Fruit fly (Drosophila melanogaster) whole organism, embryonic: ENCODE results near the gene CG7557.

Source experiments
- Abd-B ChIP-seq: fragments of 200-800 bp; sonication (Bioruptor generic); optimal IDR thresholded peaks from 2 replicates; lab custom pipeline; 2018; ENCODE audit warnings: missing biosample characterization, mild to moderate bottlenecking, missing genetic modification characterization, moderate library complexity
- Asciz ChIP-seq: fragments of 200-800 bp; sonication (Bioruptor generic); optimal IDR thresholded peaks from 2 replicates; lab custom pipeline; 2017; ENCODE audit warnings: missing biosample characterization, mild to moderate bottlenecking, missing genetic modification characterization, missing genetic modification reagents
- B-H1 ChIP-seq: fragments of 200-800 bp; sonication (Bioruptor generic); IDR thresholded peaks from 3 replicates; pipeline ENCODE4 v1.3.6; 2022; ENCODE audit warnings: missing biosample characterization, missing genetic modification characterization
- Bdp1 ChIP-seq: fragments of 200-800 bp; sonication (Bioruptor generic); optimal IDR thresholded peaks from 3 replicates; lab custom pipeline; 2016; ENCODE audit warnings: missing biosample characterization, missing genetic modification characterization
- CG10543 ChIP-seq: fragments of 200-800 bp; sonication (Bioruptor generic); optimal IDR thresholded peaks from 3 replicates; lab custom pipeline; 2017; ENCODE audit warnings: missing biosample characterization, mild to moderate bottlenecking, missing genetic modification characterization, moderate library complexity
- CG11696 ChIP-seq: fragments of 200-800 bp; sonication (Bioruptor generic); IDR thresholded peaks from 2 replicates; pipeline ENCODE4 v1.3.6; 2022; ENCODE audit warnings: missing biosample characterization, missing genetic modification characterization
- CG11723 ChIP-seq: fragments of 200-800 bp; sonication (Bioruptor generic); optimal IDR thresholded peaks from 2 replicates; lab custom pipeline; 2017; ENCODE audit warnings: missing biosample characterization, mild to moderate bottlenecking, missing genetic modification characterization
- CG13123 ChIP-seq: fragments of 200-800 bp; sonication (Bioruptor generic); optimal IDR thresholded peaks from 2 replicates; lab custom pipeline; 2016; ENCODE audit warnings: missing biosample characterization, missing genetic modification characterization
- CG1529 ChIP-seq: fragments of 200-800 bp; sonication (Bioruptor generic); optimal IDR thresholded peaks from 3 replicates; lab custom pipeline; 2018; ENCODE audit warnings: missing biosample characterization, missing genetic modification characterization
- CG1602 ChIP-seq: fragments of 200-800 bp; sonication (Bioruptor generic); optimal IDR thresholded peaks from 3 replicates; lab custom pipeline; 2016; ENCODE audit warnings: missing biosample characterization, missing genetic modification characterization
- CG17359 ChIP-seq: fragments of 200-800 bp; sonication (Bioruptor generic); optimal IDR thresholded peaks from 3 replicates; lab custom pipeline; 2018; ENCODE audit warnings: missing biosample characterization, mild to moderate bottlenecking, missing genetic modification characterization, moderate library complexity
- CG18619 ChIP-seq: fragments of 200-800 bp; sonication (Bioruptor generic); optimal IDR thresholded peaks from 3 replicates; lab custom pipeline; 2017; ENCODE audit warnings: missing biosample characterization, mild to moderate bottlenecking, missing genetic modification characterization
- CG30403 ChIP-seq: fragments of 200-800 bp; sonication (Bioruptor generic); optimal IDR thresholded peaks from 3 replicates; lab custom pipeline; 2016; ENCODE audit warnings: missing biosample characterization, missing genetic modification characterization
- CG31224 ChIP-seq: fragments of 200-800 bp; sonication (Bioruptor generic); IDR thresholded peaks from 2 replicates; pipeline ENCODE4 v1.3.6; 2022; ENCODE audit warnings: missing biosample characterization, missing genetic modification characterization
- CG33213 ChIP-seq: fragments of 200-800 bp; sonication (Bioruptor generic); optimal IDR thresholded peaks from 3 replicates; lab custom pipeline; 2016; ENCODE audit warnings: missing biosample characterization, missing genetic modification characterization
- CG3847 ChIP-seq: fragments of 200-800 bp; sonication (Bioruptor generic); IDR thresholded peaks from 2 replicates; pipeline ENCODE4 v1.3.6; 2022; ENCODE audit warnings: missing biosample characterization, missing genetic modification characterization
- CG7357 ChIP-seq: fragments of 200-800 bp; sonication (Bioruptor generic); IDR thresholded peaks from 3 replicates; pipeline ENCODE4 v1.3.6; 2022; ENCODE audit warnings: missing biosample characterization, missing genetic modification characterization
- CG7786 ChIP-seq: fragments of 200-800 bp; sonication (Bioruptor generic); optimal IDR thresholded peaks from 2 replicates; lab custom pipeline; 2016; ENCODE audit warnings: missing biosample characterization, missing genetic modification characterization
- CG9876 ChIP-seq: fragments of 200-800 bp; sonication (Bioruptor generic); optimal IDR thresholded peaks from 2 replicates; lab custom pipeline; 2016; ENCODE audit warnings: missing biosample characterization, missing genetic modification characterization
- CrebB ChIP-seq: fragments of 200-800 bp; sonication (Bioruptor generic); optimal IDR thresholded peaks from 3 replicates; lab custom pipeline; 2018; ENCODE audit warnings: missing biosample characterization, mild to moderate bottlenecking, missing genetic modification characterization
- D19B ChIP-seq: fragments of 200-800 bp; sonication (Bioruptor generic); optimal IDR thresholded peaks from 2 replicates; lab custom pipeline; 2017; ENCODE audit warnings: missing biosample characterization, mild to moderate bottlenecking, missing genetic modification characterization
- Deaf1 ChIP-seq: fragments of 200-800 bp; optimal IDR thresholded peaks from 3 replicates; lab custom pipeline; 2019; ENCODE audit warnings: missing biosample characterization, mild to moderate bottlenecking, missing genetic modification characterization, moderate library complexity
- Dek ChIP-seq: fragments of 200-800 bp; sonication (Bioruptor generic); optimal IDR thresholded peaks from 3 replicates; lab custom pipeline; 2019; ENCODE audit warnings: missing biosample characterization, mild to moderate bottlenecking, missing genetic modification characterization, moderate library complexity
- Dll ChIP-seq: fragments of 200-800 bp; sonication (Bioruptor generic); IDR thresholded peaks from 4 replicates; pipeline ENCODE4 v1.3.6; 2022; ENCODE audit warnings: missing biosample characterization, missing genetic modification characterization; ENCODE audit not compliant: partially characterized antibody
- Dp ChIP-seq: fragments of 200-800 bp; sonication (Bioruptor generic); optimal IDR thresholded peaks from 2 replicates; lab custom pipeline; 2018; ENCODE audit warnings: missing biosample characterization, mild to moderate bottlenecking, missing genetic modification characterization, moderate library complexity
- Drgx ChIP-seq: fragments of 200-800 bp; sonication (Bioruptor generic); IDR thresholded peaks from 2 replicates; pipeline ENCODE4 v1.3.6; 2022; ENCODE audit warnings: missing biosample characterization, missing genetic modification characterization
- HLH4C ChIP-seq: fragments of 200-800 bp; sonication (Bioruptor generic); IDR thresholded peaks from 3 replicates; pipeline ENCODE4 v1.3.6; 2022; ENCODE audit warnings: missing biosample characterization, missing genetic modification characterization; ENCODE audit not compliant: partially characterized antibody
- Hmx ChIP-seq: fragments of 200-800 bp; sonication (Bioruptor generic); optimal IDR thresholded peaks from 2 replicates; lab custom pipeline; 2016; ENCODE audit warnings: missing biosample characterization, missing genetic modification characterization
- Mrtf ChIP-seq: fragments of 200-800 bp; sonication (Bioruptor generic); IDR thresholded peaks from 3 replicates; pipeline ENCODE4 v1.3.6; 2022; ENCODE audit warnings: missing biosample characterization, missing genetic modification characterization
- Neu2 ChIP-seq: fragments of 200-800 bp; sonication (Bioruptor generic); optimal IDR thresholded peaks from 3 replicates; lab custom pipeline; 2016; ENCODE audit warnings: missing biosample characterization, missing genetic modification characterization, borderline replicate concordance
- Usf ChIP-seq: fragments of 200-800 bp; sonication (Bioruptor generic); optimal IDR thresholded peaks from 2 replicates; lab custom pipeline; 2017; ENCODE audit warnings: missing genotype, missing biosample characterization, missing genetic modification characterization
- Vsx1 ChIP-seq: fragments of 200-800 bp; sonication (Bioruptor generic); optimal IDR thresholded peaks from 2 replicates; lab custom pipeline; 2017; ENCODE audit warnings: missing biosample characterization, mild to moderate bottlenecking, missing genetic modification characterization, missing genetic modification reagents
- chm ChIP-seq: fragments of 200-800 bp; sonication (Bioruptor generic); IDR thresholded peaks from 2 replicates; pipeline ENCODE4 v1.3.6; 2022; ENCODE audit warnings: missing biosample characterization, missing genetic modification characterization
- corto ChIP-seq: fragments of 200-800 bp; sonication (Bioruptor generic); optimal IDR thresholded peaks from 2 replicates; lab custom pipeline; 2016; ENCODE audit warnings: missing biosample characterization, mild to moderate bottlenecking, missing genetic modification characterization, moderate library complexity
- dati ChIP-seq: fragments of 200-800 bp; sonication (Bioruptor generic); IDR thresholded peaks from 2 replicates; pipeline ENCODE4 v1.3.6; 2022; ENCODE audit warnings: missing biosample characterization, missing genetic modification characterization
- gce ChIP-seq: fragments of 200-800 bp; sonication (Bioruptor generic); IDR thresholded peaks from 3 replicates; pipeline ENCODE4 v1.3.6; 2022; ENCODE audit warnings: missing biosample characterization, missing genetic modification characterization
- gt ChIP-seq: fragments of 200-800 bp; sonication (Bioruptor generic); IDR thresholded peaks from 2 replicates; pipeline ENCODE4 v1.3.6; 2022; ENCODE audit warnings: missing biosample characterization, missing genetic modification characterization
- ham ChIP-seq: fragments of 200-800 bp; sonication (Bioruptor generic); IDR thresholded peaks from 2 replicates; pipeline ENCODE4 v1.3.6; 2022; ENCODE audit warnings: missing biosample characterization, missing genetic modification characterization
- hb ChIP-seq: fragments of 200-800 bp; sonication (Bioruptor generic); IDR thresholded peaks from 3 replicates; pipeline ENCODE4 v1.3.6; 2022; ENCODE audit warnings: missing biosample characterization, missing genetic modification characterization; ENCODE audit not compliant: partially characterized antibody
- insv ChIP-seq, 2 experiments: fragments of 200-800 bp; sonication (Bioruptor generic); optimal IDR thresholded peaks; 3 replicates each; lab custom pipeline; 2016 to 2018; ENCODE audit warnings: missing biosample characterization in 2 of 2, missing genetic modification characterization in 2 of 2
- jumu ChIP-seq: fragments of 200-800 bp; sonication (Bioruptor generic); optimal IDR thresholded peaks from 3 replicates; lab custom pipeline; 2016; ENCODE audit warnings: missing biosample characterization, missing genetic modification characterization
- nerfin-1 ChIP-seq: fragments of 200-800 bp; sonication (Bioruptor generic); optimal IDR thresholded peaks from 3 replicates; lab custom pipeline; 2019; ENCODE audit warnings: missing biosample characterization, mild to moderate bottlenecking, missing genetic modification characterization, moderate library complexity
- otp ChIP-seq: fragments of 200-800 bp; sonication (Bioruptor generic); IDR thresholded peaks from 3 replicates; pipeline ENCODE4, ENCODE4 v1.3.6; 2022; ENCODE audit warnings: missing biosample characterization, missing genetic modification characterization
- pita ChIP-seq: fragments of 200-800 bp; sonication (Bioruptor generic); optimal IDR thresholded peaks from 2 replicates; lab custom pipeline; 2017; ENCODE audit warnings: missing biosample characterization, mild to moderate bottlenecking, missing genetic modification characterization
- tgo ChIP-seq: fragments of 200-800 bp; sonication (Bioruptor generic); IDR thresholded peaks from 3 replicates; pipeline ENCODE4 v1.3.6; 2022; ENCODE audit warnings: missing biosample characterization, missing genetic modification characterization
- tna ChIP-seq: fragments of 200-800 bp; sonication (Bioruptor generic); IDR thresholded peaks from 2 replicates; pipeline ENCODE4 v1.3.6; 2022; ENCODE audit warnings: missing biosample characterization, missing genetic modification characterization; ENCODE audit not compliant: partially characterized antibody
- trh ChIP-seq: fragments of 200-800 bp; sonication (Bioruptor generic); optimal IDR thresholded peaks from 2 replicates; lab custom pipeline; 2016; ENCODE audit warnings: missing biosample characterization, missing genetic modification characterization
- ttk ChIP-seq: fragments of 200-800 bp; sonication (Bioruptor generic); IDR thresholded peaks from 2 replicates; pipeline ENCODE4 v2.1.2; 2022; ENCODE audit warnings: missing biosample characterization, missing genetic modification characterization
- unc-4 ChIP-seq: fragments of 200-800 bp; sonication (Bioruptor generic); IDR thresholded peaks from 2 replicates; pipeline ENCODE4 v1.3.6; 2022; ENCODE audit warnings: missing biosample characterization, missing genetic modification characterization; ENCODE audit not compliant: partially characterized antibody
- zfh2 ChIP-seq: fragments of 200-800 bp; sonication (Bioruptor generic); optimal IDR thresholded peaks from 2 replicates; lab custom pipeline; 2016; ENCODE audit warnings: missing biosample characterization, missing genetic modification characterization

CG7557 gene

dm6 chr3L:11418041-11418674 lies 26.8 kb upstream of the CG7557 start (continued):
- TF ChIP-seq gt (GFP tag; lab: Robert Waterston, UW) (peak; percentile 82; the same call in 1 of the 2 replicates), Deaf1 (tag; lab: Kevin White, UChicago) (peak; percentile 75), CG9876 (GFP tag; lab: Kevin White, UChicago) (peak; percentile 85), B-H1 (GFP tag; lab: Robert Waterston, UW) (peak; percentile 86), pita (no peak), unc-4 (GFP tag; lab: Robert Waterston, UW) (no peak), Vsx1 (GFP tag; lab: Kevin White, UChicago) (peak; percentile 89), Drgx (peak; percentile 69), trh (GFP tag; lab: Kevin White, UChicago) (peak; percentile 82), corto (no peak), CG3847 (GFP tag; lab: Robert Waterston, UW) (peak; percentile 96), ttk (GFP tag; lab: Robert Waterston, UW) (peak; percentile 94), hb (no peak), ham (GFP tag; lab: Robert Waterston, UW) (0 out of 2 replicates have a peak, but pooled peaks have one; percentile 44), Bdp1 (GFP tag; lab: Kevin White, UChicago) (peak; percentile 86), HLH4C (GFP tag; lab: Robert Waterston, UW) (no peak), Neu2 (GFP tag; lab: Kevin White, UChicago) (no peak), Dp (GFP tag; lab: Kevin White, UChicago) (peak; percentile 6), CG7786 (GFP tag; lab: Kevin White, UChicago) (peak; percentile 91), Hmx (GFP tag; lab: Kevin White, UChicago) (peak; percentile 15), CG11696 (peak; percentile 74), CG17359 (tag; lab: Kevin White, UChicago) (peak; percentile 96), tgo (peak; percentile 96), gce (peak; percentile 81; the same call in 2 of the 3 replicates), CG11723 (GFP tag; lab: Kevin White, UChicago) (peak; percentile 89), D19B (GFP tag; lab: Kevin White, UChicago) (peak; percentile 65), nerfin-1 (tag; lab: Kevin White, UChicago) (peak; percentile 95), chm (GFP tag; lab: Robert Waterston, UW) (peak; percentile 98), tna (GFP tag; lab: Robert Waterston, UW) (no peak), CG1602 (GFP tag; lab: Kevin White, UChicago) (peak; percentile 87), insv (GFP tag; optimal IDR thresholded peaks at IDR 0.05; lab: Kevin White, UChicago) (peak; percentile 24 to 61), CG1529 (GFP tag; lab: Kevin White, UChicago) (peak; percentile 94), zfh2 (GFP tag; lab: Kevin White, UChicago) (peak; percentile 54), Usf (GFP tag; lab: Kevin White, UChicago) (peak; percentile 86), otp (GFP tag; lab: Robert Waterston, UW) (peak; percentile 99), Dll (GFP tag; lab: Robert Waterston, UW) (no peak), Abd-B (GFP tag; lab: Kevin White, UChicago) (peak; percentile 94), Asciz (GFP tag; lab: Kevin White, UChicago) (peak; percentile 94), CG31224 (peak; percentile 68), CG30403 (peak; percentile 86), dati (GFP tag; lab: Robert Waterston, UW) (peak; percentile 78), CG18619 (peak; percentile 90), CG33213 (peak; percentile 74), jumu (GFP tag; lab: Kevin White, UChicago) (peak; percentile 76), CG7357 (peak; percentile 92), CrebB (tag; lab: Kevin White, UChicago) (peak; percentile 87), CG10543 (GFP tag; lab: Kevin White, UChicago) (peak; percentile 72), Dek (tag; lab: Kevin White, UChicago) (peak; percentile 88), CG13123 (peak; percentile 62), Mrtf (GFP tag; lab: Robert Waterston, UW) (peak; percentile 93)
